Fruit fly (Drosophila melanogaster) whole organism, embryonic: ENCODE measurements around the gene CG14625.
A peak's percentile ranks its signal among the peaks of the same experiment; 100 is the strongest.

ENCODE experiments used
- Adf1 ChIP-seq: fragments of 200-800 bp; sonication (Bioruptor generic); IDR thresholded peaks from 2 replicates; pipeline ENCODE4 v1.3.6; 2022; ENCODE audit warnings: missing biosample characterization, missing genetic modification characterization
- Asciz ChIP-seq: fragments of 200-800 bp; sonication (Bioruptor generic); optimal IDR thresholded peaks from 2 replicates; lab custom pipeline; 2017; ENCODE audit warnings: missing biosample characterization, mild to moderate bottlenecking, missing genetic modification characterization, missing genetic modification reagents
- Atf3 ChIP-seq: fragments of 200-800 bp; sonication (Bioruptor generic); optimal IDR thresholded peaks from 3 replicates; lab custom pipeline; 2016; ENCODE audit warnings: missing biosample characterization, missing genetic modification characterization
- CG10654 ChIP-seq: fragments of 200-800 bp; sonication (Bioruptor generic); optimal IDR thresholded peaks from 2 replicates; lab custom pipeline; 2016; ENCODE audit warnings: missing biosample characterization, missing genetic modification characterization
- CG11456 ChIP-seq: fragments of 200-800 bp; sonication (Bioruptor generic); IDR thresholded peaks from 3 replicates; pipeline ENCODE4 v1.3.6; 2022; ENCODE audit warnings: missing biosample characterization, missing genetic modification characterization
- CG1529 ChIP-seq: fragments of 200-800 bp; sonication (Bioruptor generic); optimal IDR thresholded peaks from 3 replicates; lab custom pipeline; 2018; ENCODE audit warnings: missing biosample characterization, missing genetic modification characterization
- CG16779 ChIP-seq: fragments of 200-800 bp; sonication (Bioruptor generic); IDR thresholded peaks from 2 replicates; pipeline ENCODE4 v1.3.6; 2022; ENCODE audit warnings: missing biosample characterization, missing genetic modification characterization
- CG16863 ChIP-seq: fragments of 200-800 bp; sonication (Bioruptor generic); optimal IDR thresholded peaks from 3 replicates; lab custom pipeline; 2016; ENCODE audit warnings: missing biosample characterization, missing genetic modification characterization
- CG1792 ChIP-seq: fragments of 200-800 bp; sonication (Bioruptor generic); optimal IDR thresholded peaks from 2 replicates; lab custom pipeline; 2016; ENCODE audit warnings: missing biosample characterization, missing genetic modification characterization
- CG18599 ChIP-seq: fragments of 200-800 bp; sonication (Bioruptor generic); optimal IDR thresholded peaks from 3 replicates; lab custom pipeline; 2017; ENCODE audit warnings: missing biosample characterization, missing genetic modification characterization, mild to moderate bottlenecking, moderate library complexity, missing genetic modification reagents
- CG2202 ChIP-seq: fragments of 200-800 bp; sonication (Bioruptor generic); optimal IDR thresholded peaks from 2 replicates; lab custom pipeline; 2018; ENCODE audit warnings: missing biosample characterization, mild to moderate bottlenecking, missing genetic modification characterization
- CG30020 ChIP-seq: fragments of 200-800 bp; optimal IDR thresholded peaks from 2 replicates; lab custom pipeline; 2019; ENCODE audit warnings: missing biosample characterization, mild to moderate bottlenecking, missing genetic modification characterization, moderate library complexity
- CG3281 ChIP-seq: fragments of 200-800 bp; sonication (Bioruptor generic); optimal IDR thresholded peaks from 3 replicates; lab custom pipeline; 2017; ENCODE audit warnings: missing biosample characterization, mild to moderate bottlenecking, missing genetic modification characterization
- CG34422 ChIP-seq: fragments of 200-800 bp; sonication (Bioruptor generic); IDR thresholded peaks from 3 replicates; pipeline ENCODE4 v1.3.6; 2022; ENCODE audit warnings: missing biosample characterization, missing genetic modification characterization
- CG4360 ChIP-seq: fragments of 200-800 bp; sonication (Bioruptor generic); IDR thresholded peaks from 2 replicates; pipeline ENCODE4 v1.3.6; 2022; ENCODE audit warnings: missing biosample characterization, missing genetic modification characterization
- CG4707 ChIP-seq: fragments of 200-800 bp; sonication (Bioruptor generic); optimal IDR thresholded peaks from 2 replicates; lab custom pipeline; 2018; ENCODE audit warnings: missing biosample characterization, mild to moderate bottlenecking, missing genetic modification characterization, moderate library complexity
- CG6689 ChIP-seq: fragments of 200-800 bp; sonication (Bioruptor generic); IDR thresholded peaks from 2 replicates; pipeline ENCODE4 v1.3.6; 2022; ENCODE audit warnings: missing biosample characterization, missing genetic modification characterization
- CG7271 ChIP-seq: fragments of 200-800 bp; sonication (Bioruptor generic); optimal IDR thresholded peaks from 2 replicates; lab custom pipeline; 2018; ENCODE audit warnings: missing biosample characterization, mild to moderate bottlenecking, missing genetic modification characterization, moderate library complexity
- CG7987 ChIP-seq: fragments of 200-800 bp; sonication (Bioruptor generic); optimal IDR thresholded peaks from 2 replicates; lab custom pipeline; 2018; ENCODE audit warnings: missing biosample characterization, mild to moderate bottlenecking, missing genetic modification characterization, moderate library complexity
- CG8478 ChIP-seq: fragments of >200 bp; optimal IDR thresholded peaks from 2 replicates; lab custom pipeline; 2018
- CG8765 ChIP-seq: fragments of 200-800 bp; sonication (Bioruptor generic); IDR thresholded peaks from 2 replicates; pipeline ENCODE4 v1.3.6; 2022; ENCODE audit warnings: missing biosample characterization, missing genetic modification characterization
- CG9609 ChIP-seq: fragments of 200-800 bp; sonication (Bioruptor generic); optimal IDR thresholded peaks from 3 replicates; lab custom pipeline; 2016; ENCODE audit warnings: missing biosample characterization, missing genetic modification characterization
- CG9797 ChIP-seq: fragments of 200-800 bp; sonication (Bioruptor generic); optimal IDR thresholded peaks from 3 replicates; lab custom pipeline; 2018; ENCODE audit warnings: missing biosample characterization, mild to moderate bottlenecking, missing genetic modification characterization
- Med ChIP-seq: fragments of 200-800 bp; sonication (Bioruptor generic); peaks from one replicate; lab custom pipeline; 2016; ENCODE audit warnings: missing biosample characterization, missing genetic modification characterization, mild to moderate bottlenecking, inconsistent platforms, moderate library complexity
- Oli ChIP-seq: fragments of 200-800 bp; sonication (Bioruptor generic); optimal IDR thresholded peaks from 2 replicates; lab custom pipeline; 2018; ENCODE audit warnings: missing biosample characterization, mild to moderate bottlenecking, missing genetic modification characterization, moderate library complexity
- Taf1 ChIP-seq: fragments of 200-800 bp; sonication (Bioruptor generic); IDR thresholded peaks from 2 replicates; pipeline ENCODE4 v1.3.6; 2022; ENCODE audit warnings: missing biosample characterization, missing genetic modification characterization
- Trl ChIP-seq, 3 experiments: fragments of >200 bp in 2 of 3; fragments of 200-800 bp in 1 of 3; sonication (Bioruptor generic) in 1 of 3; optimal IDR thresholded peaks; 2 replicates in 1 of 3; 3 replicates in 2 of 3; lab custom pipeline; 2016 to 2017; ENCODE audit warnings: missing biosample characterization in 1 of 3, missing genetic modification characterization in 1 of 3
- ab ChIP-seq: fragments of 200-800 bp; sonication (Bioruptor generic); optimal IDR thresholded peaks from 2 replicates; lab custom pipeline; 2016; ENCODE audit warnings: missing biosample characterization, missing genetic modification characterization
- cg ChIP-seq: fragments of 200-800 bp; sonication (Bioruptor generic); optimal IDR thresholded peaks from 3 replicates; lab custom pipeline; 2019; ENCODE audit warnings: missing biosample characterization, mild to moderate bottlenecking, missing genetic modification characterization, moderate library complexity
- crol ChIP-seq: fragments of 200-800 bp; sonication (Bioruptor generic); IDR thresholded peaks from 2 replicates; pipeline ENCODE4 v1.3.6; 2022; ENCODE audit warnings: missing biosample characterization, missing genetic modification characterization
- crp ChIP-seq, 2 experiments: fragments of 200-800 bp; sonication (Bioruptor generic); optimal IDR thresholded peaks; 2 replicates in 1 of 2; 3 replicates in 1 of 2; lab custom pipeline; 2017; ENCODE audit warnings: missing biosample characterization in 2 of 2, missing genetic modification characterization in 2 of 2, mild to moderate bottlenecking in 1 of 2, moderate library complexity in 1 of 2
- danr ChIP-seq: fragments of 200-800 bp; sonication (Bioruptor generic); IDR thresholded peaks from 2 replicates; pipeline ENCODE4 v1.3.6; 2022; ENCODE audit warnings: missing biosample characterization, missing genetic modification characterization
- dmrt11E ChIP-seq: fragments of 200-800 bp; sonication (Bioruptor generic); optimal IDR thresholded peaks from 3 replicates; lab custom pipeline; 2018; ENCODE audit warnings: missing biosample characterization, mild to moderate bottlenecking, missing genetic modification characterization, moderate library complexity
- dmrt99B ChIP-seq: fragments of 200-800 bp; sonication (Bioruptor generic); optimal IDR thresholded peaks from 2 replicates; lab custom pipeline; 2018; ENCODE audit warnings: missing biosample characterization, mild to moderate bottlenecking, missing genetic modification characterization, moderate library complexity
- dpn ChIP-seq, 2 experiments: fragments of 200-800 bp; sonication (Bioruptor generic); optimal IDR thresholded peaks; 3 replicates each; lab custom pipeline; 2016; ENCODE audit warnings: missing biosample characterization in 2 of 2, missing genetic modification characterization in 2 of 2
- insv ChIP-seq, 2 experiments: fragments of 200-800 bp; sonication (Bioruptor generic); optimal IDR thresholded peaks; 3 replicates each; lab custom pipeline; 2016 to 2018; ENCODE audit warnings: missing biosample characterization in 2 of 2, missing genetic modification characterization in 2 of 2
- lmd ChIP-seq: fragments of 200-800 bp; sonication (Bioruptor generic); IDR thresholded peaks from 2 replicates; pipeline ENCODE4 v1.3.6; 2022; ENCODE audit warnings: missing biosample characterization, missing genetic modification characterization
- p53 ChIP-seq: fragments of 200-800 bp; sonication (Bioruptor generic); optimal IDR thresholded peaks from 2 replicates; lab custom pipeline; 2016; ENCODE audit warnings: missing biosample characterization, missing genetic modification characterization
- pb ChIP-seq: fragments of 200-800 bp; sonication (Bioruptor generic); optimal IDR thresholded peaks from 3 replicates; lab custom pipeline; 2016; ENCODE audit warnings: missing biosample characterization, missing genetic modification characterization
- pfk ChIP-seq: fragments of 200-800 bp; sonication (Bioruptor generic); optimal IDR thresholded peaks from 2 replicates; lab custom pipeline; 2018; ENCODE audit warnings: missing biosample characterization, mild to moderate bottlenecking, missing genetic modification characterization, moderate library complexity
- pita ChIP-seq: fragments of 200-800 bp; sonication (Bioruptor generic); optimal IDR thresholded peaks from 2 replicates; lab custom pipeline; 2017; ENCODE audit warnings: missing biosample characterization, mild to moderate bottlenecking, missing genetic modification characterization
- pros ChIP-seq: fragments of 200-800 bp; sonication (Bioruptor generic); optimal IDR thresholded peaks from 3 replicates; lab custom pipeline; 2019; ENCODE audit warnings: missing biosample characterization, mild to moderate bottlenecking, missing genetic modification characterization, moderate library complexity
- scrt ChIP-seq: fragments of 200-800 bp; sonication (Bioruptor generic); optimal IDR thresholded peaks from 2 replicates; lab custom pipeline; 2018; ENCODE audit warnings: missing biosample characterization, mild to moderate bottlenecking, missing genetic modification characterization, moderate library complexity
- sens ChIP-seq: fragments of 200-800 bp; sonication (Bioruptor generic); peaks from one replicate; lab custom pipeline; 2016; ENCODE audit warnings: missing biosample characterization, missing genetic modification characterization
- sob ChIP-seq: fragments of 200-800 bp; sonication (Bioruptor generic); IDR thresholded peaks from 2 replicates; pipeline ENCODE4 v1.3.6; 2022; ENCODE audit warnings: missing biosample characterization, missing genetic modification characterization
- tap ChIP-seq: fragments of 200-800 bp; optimal IDR thresholded peaks from 3 replicates; lab custom pipeline; 2019; ENCODE audit warnings: missing biosample characterization, mild to moderate bottlenecking, missing genetic modification characterization, moderate library complexity
- twi ChIP-seq: fragments of 200-800 bp; optimal IDR thresholded peaks from 2 replicates; lab custom pipeline; 2019; ENCODE audit warnings: missing biosample characterization, mild to moderate bottlenecking, missing genetic modification characterization, moderate library complexity
- tx ChIP-seq: fragments of 200-800 bp; sonication (Bioruptor generic); optimal IDR thresholded peaks from 2 replicates; lab custom pipeline; 2016; ENCODE audit warnings: missing biosample characterization, missing genetic modification characterization
- yki ChIP-seq: fragments of >200 bp; optimal IDR thresholded peaks from 3 replicates; lab custom pipeline; 2018
- zf30C ChIP-seq: fragments of 200-800 bp; sonication (Bioruptor generic); optimal IDR thresholded peaks from 3 replicates; lab custom pipeline; 2018; ENCODE audit warnings: missing biosample characterization, mild to moderate bottlenecking, missing genetic modification characterization

CG14625 gene

DNA sequence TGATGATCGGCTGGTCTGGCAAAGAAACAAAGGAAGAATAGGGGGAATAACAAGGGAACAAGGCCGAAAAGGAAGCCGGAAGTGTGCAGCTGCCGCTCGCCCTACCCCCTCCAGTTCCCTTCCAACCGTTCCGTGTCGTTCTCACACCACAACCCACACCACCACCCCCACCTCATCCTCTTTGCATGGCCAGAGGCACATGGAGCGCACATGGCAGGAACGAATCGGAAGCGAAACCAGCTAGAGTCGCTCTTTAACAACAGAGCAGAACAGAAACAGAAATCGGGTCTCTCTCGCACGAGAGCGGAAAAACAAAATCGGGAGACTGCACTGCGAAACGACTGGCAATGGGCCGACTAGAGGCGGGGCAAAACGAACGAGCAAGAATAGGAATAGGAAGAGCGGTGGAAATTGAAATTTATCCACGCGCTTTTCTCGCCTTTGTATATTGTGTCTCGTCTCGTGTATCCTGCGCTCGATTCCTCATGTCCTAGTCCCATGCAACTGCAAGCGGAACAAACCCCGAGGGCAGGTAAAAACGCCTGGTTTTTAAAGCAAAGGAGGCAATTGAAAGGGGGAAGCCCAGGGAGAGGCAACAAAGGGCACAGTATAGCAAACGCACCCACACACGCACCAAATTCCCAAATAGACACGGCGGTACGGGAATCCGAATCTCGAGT lies 33.3 kb downstream of the CG14625 start (continued):
- TF ChIP-seq p53 (GFP tag; lab: Kevin White, UChicago) (no peak), CG7271 (tag; lab: Kevin White, UChicago) (no peak), crp (GFP tag; optimal IDR thresholded peaks at IDR 0.05; lab: Kevin White, UChicago) (no peak), lmd (no peak), CG4707 (GFP tag; lab: Kevin White, UChicago) (no peak), CG1529 (GFP tag; lab: Kevin White, UChicago) (no peak), Asciz (no peak), Taf1 (GFP tag; lab: Robert Waterston, UW) (no peak), pros (GFP tag; lab: Kevin White, UChicago) (peak; percentile 45), insv (GFP tag; optimal IDR thresholded peaks at IDR 0.05; lab: Kevin White, UChicago) (no peak), CG7987 (peak; percentile 32), dpn (GFP tag; optimal IDR thresholded peaks at IDR 0.05; lab: Kevin White, UChicago) (no peak), pita (GFP tag; lab: Kevin White, UChicago) (no peak), CG16863 (GFP tag; lab: Kevin White, UChicago) (no peak), tx (GFP tag; lab: Kevin White, UChicago) (no peak), twi (tag; lab: Kevin White, UChicago) (peak; percentile 91), tap (tag; lab: Kevin White, UChicago) (no peak), CG18599 (GFP tag; lab: Kevin White, UChicago) (no peak), CG2202 (tag; lab: Kevin White, UChicago) (no peak), CG8765 (GFP tag; lab: Robert Waterston, UW) (no peak), danr (GFP tag; lab: Robert Waterston, UW) (no peak), CG9609 (no peak), CG30020 (no peak), CG3281 (GFP tag; lab: Kevin White, UChicago) (no peak), crol (GFP tag; lab: Robert Waterston, UW) (peak; percentile 54)

DNA sequence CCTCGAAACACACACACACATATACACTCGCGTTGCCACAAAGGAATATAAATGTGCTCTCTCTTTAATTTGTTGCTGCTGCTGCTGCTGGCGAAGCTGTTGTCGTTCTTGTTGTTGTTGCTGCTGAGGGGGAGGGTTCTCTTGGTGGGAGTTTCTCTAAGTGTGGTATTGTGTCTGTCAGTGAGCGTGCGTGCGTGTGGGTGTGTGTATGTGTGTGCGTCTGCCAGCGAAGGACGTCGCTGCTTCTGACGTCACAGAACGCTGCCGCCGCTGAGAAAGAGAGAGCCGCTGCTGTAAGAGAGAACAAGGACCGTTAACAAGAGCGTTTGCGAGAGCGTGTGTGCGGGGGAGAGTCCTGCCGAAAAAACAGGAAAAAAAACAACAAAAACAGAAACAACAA lies 34.6 kb downstream of the CG14625 start:
- peak; percentile 61 for TF ChIP-seq yki (lab: Kevin White, UChicago)
- no peak for TF ChIP-seq sob (GFP tag; lab: Robert Waterston, UW)
- no peak for TF ChIP-seq dmrt11E (tag; lab: Kevin White, UChicago)
- TF ChIP-seq Atf3 (GFP tag; lab: Kevin White, UChicago) = no peak
- TF ChIP-seq Adf1 (GFP tag; lab: Robert Waterston, UW) = peak; percentile 71; the same call in 1 of the 2 replicates
- TF ChIP-seq CG1792 (GFP tag; lab: Kevin White, UChicago) = no peak
- no peak for TF ChIP-seq CG16779 (GFP tag; lab: Robert Waterston, UW)
- no peak for TF ChIP-seq sens (GFP tag; lab: Kevin White, UChicago)
- TF ChIP-seq scrt (GFP tag; lab: Kevin White, UChicago) = peak; percentile 45
- peak; percentile 79 for TF ChIP-seq pros (GFP tag; lab: Kevin White, UChicago)
- TF ChIP-seq CG4360 (GFP tag; lab: Robert Waterston, UW) = peak; percentile 98
- TF ChIP-seq CG11456 (GFP tag; lab: Robert Waterston, UW) = no peak
- no peak for TF ChIP-seq ab (GFP tag; lab: Kevin White, UChicago)
- peak; percentile 77 to 86 for TF ChIP-seq Trl (optimal IDR thresholded peaks at IDR 0.05; lab: Kevin White, UChicago)
- no peak for TF ChIP-seq Trl (GFP tag; optimal IDR thresholded peaks at IDR 0.05; lab: Kevin White, UChicago)
- TF ChIP-seq crol (GFP tag; lab: Robert Waterston, UW) = 0 out of 2 replicates have a peak, but pooled peaks have one; percentile 22
- peak; percentile 4 for TF ChIP-seq CG8478 (lab: Kevin White, UChicago)
- TF ChIP-seq zf30C (GFP tag; lab: Kevin White, UChicago) = peak; percentile 85
- no peak for TF ChIP-seq CG9797 (GFP tag; lab: Kevin White, UChicago)
- TF ChIP-seq CG34422 (GFP tag; lab: Robert Waterston, UW) = 0 out of 3 replicates have a peak, but pooled peaks have one; percentile 35
- TF ChIP-seq Oli (tag; lab: Kevin White, UChicago) = no peak
- TF ChIP-seq CG6689 (GFP tag; lab: Robert Waterston, UW) = peak; percentile 61
- peak; percentile 90 for TF ChIP-seq cg (GFP tag; lab: Kevin White, UChicago)
- no peak for TF ChIP-seq CG10654 (GFP tag; lab: Kevin White, UChicago)
- TF ChIP-seq Med (GFP tag; lab: Kevin White, UChicago) = peak; percentile 56
- no peak for TF ChIP-seq CG4707 (GFP tag; lab: Kevin White, UChicago)
- no peak for TF ChIP-seq pb (GFP tag; lab: Kevin White, UChicago)
- no peak for TF ChIP-seq dmrt99B
- TF ChIP-seq pfk = peak; percentile 85
